Worm (Caenorhabditis elegans) whole organism, midembryonic: ENCODE data around the gene aptf-4.

Experiments used
- T22C8.4 ChIP-seq: fragments of 200-800 bp; sonication (Bioruptor generic); IDR thresholded peaks from 2 replicates; pipeline ENCODE4 v1.3.6; 2022; ENCODE audit warnings: missing genetic modification characterization, missing compliant biosample characterization
- cog-1 ChIP-seq: sonication (generic microtip); optimal IDR thresholded peaks from 2 replicates; lab custom pipeline; 2016; ENCODE audit warnings: missing genetic modification characterization, missing compliant biosample characterization
- flt-1 ChIP-seq: fragments of 200-800 bp; sonication (Bioruptor generic); IDR thresholded peaks from 2 replicates; pipeline ENCODE4 v1.3.6; 2022; ENCODE audit warnings: missing genetic modification characterization, missing compliant biosample characterization
- klf-2 ChIP-seq: fragments of 200-800 bp; sonication (Bioruptor generic); conservative IDR thresholded peaks from 2 replicates; pipeline ENCODE4 v1.3.6; 2022; ENCODE audit warnings: missing genetic modification reagents, missing genetic modification characterization, missing compliant biosample characterization
- med-1 ChIP-seq: sonication (generic microtip); optimal IDR thresholded peaks from 2 replicates; lab custom pipeline; 2017; ENCODE audit warnings: missing genetic modification characterization, mild to moderate bottlenecking, missing compliant biosample characterization, antibody characterized with exemption, missing genetic modification reagents; ENCODE audit not compliant: insufficient read depth
- ref-1 ChIP-seq: fragments of 200-800 bp; sonication (Bioruptor generic); conservative IDR thresholded peaks from 2 replicates; pipeline ENCODE4 v1.3.6; 2022; ENCODE audit warnings: missing genetic modification reagents, missing genetic modification characterization, missing compliant biosample characterization
- tab-1 ChIP-seq: fragments of 200-800 bp; sonication (Bioruptor generic); IDR thresholded peaks from 2 replicates; pipeline ENCODE4 v1.3.6; 2022; ENCODE audit warnings: missing genetic modification characterization, missing compliant biosample characterization
- ztf-23 ChIP-seq: fragments of 200-800 bp; sonication (Bioruptor generic); IDR thresholded peaks from 2 replicates; pipeline ENCODE4 v1.3.6; 2022; ENCODE audit warnings: missing genetic modification reagents, missing genetic modification characterization, missing compliant biosample characterization
- ztf-29 ChIP-seq: fragments of 200-800 bp; sonication (Bioruptor generic); IDR thresholded peaks from 2 replicates; pipeline ENCODE4 v1.3.6; 2022; ENCODE audit warnings: missing genetic modification reagents, missing genetic modification characterization, missing compliant biosample characterization

Gene aptf-4

DNA sequence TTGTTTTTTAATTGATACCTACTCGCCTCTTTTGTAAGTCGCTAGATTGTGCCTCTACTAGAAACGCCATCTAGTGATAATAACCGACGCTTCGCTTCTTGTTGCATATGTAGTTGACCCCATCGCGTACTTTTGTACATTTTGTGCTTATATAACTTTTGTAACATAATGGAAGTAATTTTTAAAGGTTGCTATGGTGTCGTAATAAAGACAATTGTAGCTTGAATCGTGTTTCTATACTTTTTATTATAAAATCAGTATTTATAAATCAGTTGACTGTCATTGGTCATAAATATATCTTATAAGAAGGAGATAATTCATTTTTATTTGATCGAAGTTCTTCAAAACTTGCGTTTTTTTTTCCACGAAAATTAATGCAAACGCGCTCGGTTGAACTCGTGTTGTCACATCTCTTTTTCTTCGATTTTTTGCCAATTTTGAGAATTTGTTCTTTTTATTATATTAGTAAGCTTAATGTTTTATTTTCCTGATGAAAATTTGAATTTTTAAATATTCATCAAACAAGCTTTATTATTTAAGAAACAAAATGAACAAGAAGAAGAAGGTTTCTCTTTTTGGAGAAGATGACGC lies 13.2 kb upstream of the aptf-4 start, which contains the start of gene F54C9.9:
TSS of gene F54C9.9 (plus strand) at position 541 of the 591 bp plus-strand sequence.
- no peak for TF ChIP-seq ztf-23
- no peak for TF ChIP-seq ref-1 (GFP tag; lab: Robert Waterston, UW)
- TF ChIP-seq klf-2 (GFP tag; lab: Robert Waterston, UW) = no peak
- TF ChIP-seq med-1 (GFP tag; lab: Kevin White, UChicago) = no peak
- TF ChIP-seq flt-1 (GFP tag; lab: Robert Waterston, UW) = no peak
- no peak for TF ChIP-seq ztf-29 (GFP tag; lab: Robert Waterston, UW)

DNA sequence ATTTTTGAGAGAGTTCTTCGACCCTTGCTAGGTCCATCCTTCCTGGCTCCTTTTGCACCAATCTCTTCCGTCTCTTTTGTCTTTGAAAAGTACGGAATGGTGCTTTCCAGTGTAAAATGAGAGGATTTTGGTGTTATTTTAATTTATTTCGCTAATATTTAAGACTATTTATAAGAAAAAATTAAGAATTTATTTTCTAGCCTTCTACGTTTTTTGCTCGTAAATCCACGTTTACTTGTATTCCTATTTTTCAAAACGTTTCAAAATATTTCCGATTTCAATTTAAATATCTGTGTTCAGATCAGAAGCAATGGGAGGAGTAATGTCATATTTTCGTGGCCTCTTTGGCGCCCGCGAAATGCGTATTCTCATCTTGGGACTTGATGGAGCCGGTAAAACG lies 9.1 kb upstream of the aptf-4 start, which contains the start of gene arl-1:
TSS of gene arl-1 (plus strand) at position 301 of the 400 bp plus-strand sequence.
- TF ChIP-seq klf-2 (GFP tag; lab: Robert Waterston, UW) = no peak
- no peak for TF ChIP-seq ref-1 (GFP tag; lab: Robert Waterston, UW)
- TF ChIP-seq med-1 (GFP tag; lab: Kevin White, UChicago) = no peak
- TF ChIP-seq ztf-29 (GFP tag; lab: Robert Waterston, UW) = no peak
- no peak for TF ChIP-seq T22C8.4 (GFP tag; lab: Robert Waterston, UW)
- no peak for TF ChIP-seq ztf-23
- no peak for TF ChIP-seq flt-1 (GFP tag; lab: Robert Waterston, UW)
- TF ChIP-seq cog-1 (tag; lab: Kevin White, UChicago) = no peak
- TF ChIP-seq tab-1 (GFP tag; lab: Robert Waterston, UW) = no peak

- no peak for TF ChIP-seq T22C8.4 (GFP tag; lab: Robert Waterston, UW)
- TF ChIP-seq klf-2 (GFP tag; lab: Robert Waterston, UW) = no peak
- no peak for TF ChIP-seq tab-1 (GFP tag; lab: Robert Waterston, UW)
- no peak for TF ChIP-seq flt-1 (GFP tag; lab: Robert Waterston, UW)
- TF ChIP-seq ztf-23 = no peak
- no peak for TF ChIP-seq med-1 (GFP tag; lab: Kevin White, UChicago)
- no peak for TF ChIP-seq ztf-29 (GFP tag; lab: Robert Waterston, UW)
- TF ChIP-seq cog-1 (tag; lab: Kevin White, UChicago) = no peak
- TF ChIP-seq ref-1 (GFP tag; lab: Robert Waterston, UW) = no peak
Measured at ce11 chrII:8583035-8583434, 7.7 kb upstream of the aptf-4 start.

DNA sequence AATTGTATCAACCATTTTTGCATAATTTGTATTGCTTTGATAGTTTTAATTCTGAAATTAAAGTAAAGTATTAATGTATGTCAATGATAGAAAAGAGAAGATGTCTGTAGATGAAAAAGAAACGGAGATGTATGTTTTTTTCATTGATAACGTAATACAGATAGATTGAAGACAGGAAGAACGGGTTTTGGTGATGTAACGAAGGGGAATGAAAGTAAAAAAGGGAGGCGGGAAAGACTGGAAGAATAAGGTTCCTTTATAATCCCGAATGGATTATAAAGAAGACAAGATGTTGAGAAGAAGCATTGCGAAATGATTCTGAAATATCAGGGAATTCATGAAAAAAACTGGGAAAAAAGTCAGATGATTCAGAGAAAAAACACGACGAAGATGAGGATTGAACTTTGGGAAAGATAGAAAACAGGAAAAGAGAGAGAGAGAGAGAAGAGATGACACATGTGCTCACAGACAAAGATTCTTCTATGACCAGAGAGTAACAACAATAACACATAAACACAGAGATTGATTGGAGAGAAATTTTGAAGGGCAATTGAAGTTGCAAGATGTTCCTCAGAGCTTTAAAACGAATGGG lies 5.7 kb upstream of the aptf-4 start, which contains the start of gene F54C9.11:
TSS of gene F54C9.11 (minus strand) at position 51 of the 592 bp plus-strand sequence.
- TF ChIP-seq T22C8.4 (GFP tag; lab: Robert Waterston, UW) = no peak

DNA sequence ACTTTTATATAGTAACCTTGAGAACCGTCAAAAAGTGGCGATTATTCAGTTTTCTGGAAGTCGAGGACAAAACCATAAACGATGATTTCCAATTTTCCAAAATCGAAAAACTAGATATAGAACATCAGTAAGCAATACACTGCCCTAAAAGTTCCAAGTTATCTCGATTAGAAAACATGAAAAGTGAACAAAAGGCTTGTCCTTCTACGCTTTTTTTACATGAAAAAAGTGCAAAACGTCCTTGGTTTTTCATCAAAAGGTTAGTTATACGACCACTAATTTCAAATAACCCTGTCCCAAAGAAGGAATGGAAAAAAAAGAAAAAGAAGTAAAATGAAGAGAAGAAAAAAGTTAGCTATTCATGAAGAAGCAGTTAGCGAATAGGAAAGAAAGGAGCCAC lies 4.9 kb upstream of the aptf-4 start:
- no peak for TF ChIP-seq ztf-29 (GFP tag; lab: Robert Waterston, UW)
- TF ChIP-seq ztf-23 = no peak
- TF ChIP-seq ref-1 (GFP tag; lab: Robert Waterston, UW) = no peak
- no peak for TF ChIP-seq flt-1 (GFP tag; lab: Robert Waterston, UW)
- TF ChIP-seq T22C8.4 (GFP tag; lab: Robert Waterston, UW) = no peak
- TF ChIP-seq cog-1 (tag; lab: Kevin White, UChicago) = no peak
- TF ChIP-seq klf-2 (GFP tag; lab: Robert Waterston, UW) = no peak
- no peak for TF ChIP-seq med-1 (GFP tag; lab: Kevin White, UChicago)
- TF ChIP-seq tab-1 (GFP tag; lab: Robert Waterston, UW) = no peak

- no peak for TF ChIP-seq flt-1 (GFP tag; lab: Robert Waterston, UW)
- TF ChIP-seq ztf-23 = no peak
- no peak for TF ChIP-seq ztf-29 (GFP tag; lab: Robert Waterston, UW)
- no peak for TF ChIP-seq cog-1 (tag; lab: Kevin White, UChicago)
- no peak for TF ChIP-seq T22C8.4 (GFP tag; lab: Robert Waterston, UW)
- no peak for TF ChIP-seq med-1 (GFP tag; lab: Kevin White, UChicago)
- no peak for TF ChIP-seq ref-1 (GFP tag; lab: Robert Waterston, UW)
- no peak for TF ChIP-seq klf-2 (GFP tag; lab: Robert Waterston, UW)
- no peak for TF ChIP-seq tab-1 (GFP tag; lab: Robert Waterston, UW)
Measured at ce11 chrII:8587660-8588230, 3.0 kb upstream of the aptf-4 start.

ce11 chrII:8588442-8588841 lies 2.3 kb upstream of the aptf-4 start:
- TF ChIP-seq T22C8.4 (GFP tag; lab: Robert Waterston, UW) (no peak), cog-1 (tag; lab: Kevin White, UChicago) (no peak), ref-1 (GFP tag; lab: Robert Waterston, UW) (no peak), tab-1 (GFP tag; lab: Robert Waterston, UW) (no peak), ztf-29 (GFP tag; lab: Robert Waterston, UW) (no peak), flt-1 (GFP tag; lab: Robert Waterston, UW) (no peak), med-1 (GFP tag; lab: Kevin White, UChicago) (no peak), ztf-23 (no peak), klf-2 (GFP tag; lab: Robert Waterston, UW) (no peak)

DNA sequence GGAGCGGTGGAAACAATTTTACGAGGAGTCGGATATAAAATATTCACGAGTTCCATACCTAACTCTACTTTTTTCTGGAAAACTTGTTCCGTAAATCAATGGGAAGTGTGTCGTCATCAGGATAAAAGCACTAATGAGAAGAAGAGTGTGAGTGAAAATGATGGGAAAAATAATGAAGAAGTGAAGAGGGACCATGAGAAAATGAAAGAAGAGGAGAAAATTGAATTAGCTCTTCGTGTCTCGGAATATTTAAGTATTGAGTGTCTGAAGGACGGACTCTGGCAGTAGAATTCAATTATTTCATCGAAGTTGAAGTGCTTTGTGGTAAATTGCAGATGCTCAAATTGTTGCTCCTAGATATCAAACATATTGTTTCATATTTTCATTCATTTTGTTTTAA lies 1.6 kb upstream of the aptf-4 start:
- TF ChIP-seq tab-1 (GFP tag; lab: Robert Waterston, UW) (no peak), ref-1 (GFP tag; lab: Robert Waterston, UW) (no peak), klf-2 (GFP tag; lab: Robert Waterston, UW) (no peak), T22C8.4 (GFP tag; lab: Robert Waterston, UW) (no peak), cog-1 (tag; lab: Kevin White, UChicago) (no peak), flt-1 (GFP tag; lab: Robert Waterston, UW) (no peak), med-1 (GFP tag; lab: Kevin White, UChicago) (no peak), ztf-23 (no peak), ztf-29 (GFP tag; lab: Robert Waterston, UW) (no peak)
